Worm (Caenorhabditis elegans): ENCODE results near the gene R02E12.4.

R02E12.4 gene

ce11 chrX:4005014-4005413, at the start of gene R02E12.4:
Gene R02E12.4 (plus strand): TSS chrX:4005314.
- TF ChIP-seq hlh-13 (GFP tag; optimal IDR thresholded peaks at IDR 0.05) (no peak), ets-4 (tag; optimal IDR thresholded peaks at IDR 0.05) (no peak)

ce11 chrX:3957475-3958204, 47.5 kb upstream of the R02E12.4 start:
- TF ChIP-seq ref-2 (tag; optimal IDR thresholded peaks at IDR 0.05) (no peak), unc-42 (tag; optimal IDR thresholded peaks at IDR 0.05) (peak; percentile 99), ceh-31 (tag; optimal IDR thresholded peaks at IDR 0.05) (peak; percentile 47)

ce11 chrX:3958252-3958651, 46.9 kb upstream of the R02E12.4 start, which contains the start of gene lin-18:
Gene lin-18 (plus strand): TSS chrX:3958552.
- peak; percentile 11 for TF ChIP-seq unc-55 (GFP tag; optimal IDR thresholded peaks at IDR 0.05)
- no peak for TF ChIP-seq ceh-19 (GFP tag; optimal IDR thresholded peaks at IDR 0.05)

- no peak for TF ChIP-seq lin-11 (tag; optimal IDR thresholded peaks at IDR 0.05)
- TF ChIP-seq pat-9 (tag; optimal IDR thresholded peaks at IDR 0.05), result no peak
- peak; percentile 78 for TF ChIP-seq unc-55 (GFP tag; optimal IDR thresholded peaks at IDR 0.05)
- TF ChIP-seq ama-1 (optimal IDR thresholded peaks at IDR 0.05), result no peak
- TF ChIP-seq ceh-9 (tag; optimal IDR thresholded peaks at IDR 0.05), result no peak
Measured at ce11 chrX:3959221-3959620, 45.9 kb upstream of the R02E12.4 start.

ce11 chrX:3960345-3960744, 44.8 kb upstream of the R02E12.4 start:
- TF ChIP-seq nfya-1 (tag; optimal IDR thresholded peaks at IDR 0.05) (no peak), unc-55 (GFP tag; optimal IDR thresholded peaks at IDR 0.05) (peak; percentile 75)

- no peak for TF ChIP-seq ceh-2 (tag; optimal IDR thresholded peaks at IDR 0.05)
- no peak for TF ChIP-seq C08G9.2 (tag; optimal IDR thresholded peaks at IDR 0.05)
- TF ChIP-seq ceh-24 (tag; optimal IDR thresholded peaks at IDR 0.05), result no peak
- no peak for TF ChIP-seq ceh-18 (tag; optimal IDR thresholded peaks at IDR 0.05)
- TF ChIP-seq ttx-3 (tag; optimal IDR thresholded peaks at IDR 0.05), result no peak
- TF ChIP-seq elt-2 (tag; optimal IDR thresholded peaks at IDR 0.05), result no peak
- no peak for TF ChIP-seq pax-1 (tag; optimal IDR thresholded peaks at IDR 0.05)
- no peak for TF ChIP-seq nfya-1 (tag; optimal IDR thresholded peaks at IDR 0.05)
- TF ChIP-seq Y22D7AL.16 (tag; optimal IDR thresholded peaks at IDR 0.05), result no peak
- no peak for TF ChIP-seq ceh-31 (tag; optimal IDR thresholded peaks at IDR 0.05)
- no peak for TF ChIP-seq rnt-1 (tag; optimal IDR thresholded peaks at IDR 0.05)
- TF ChIP-seq ceh-30 (tag; optimal IDR thresholded peaks at IDR 0.05), result no peak
- no peak for TF ChIP-seq K09A11.1 (tag; optimal IDR thresholded peaks at IDR 0.05; ENCODE audit: insufficient read depth)
- no peak for TF ChIP-seq ceh-45 (GFP tag; IDR thresholded peaks at IDR 0.05)
- no peak for TF ChIP-seq hlh-8 (tag; optimal IDR thresholded peaks at IDR 0.05)
Measured at ce11 chrX:3966332-3966731, 38.8 kb upstream of the R02E12.4 start, which contains the start of gene C16B8.2. Gene C16B8.2 (minus strand): TSS chrX:3966432.

ce11 chrX:3968209-3968960, 36.7 kb upstream of the R02E12.4 start, which contains the start of gene C16B8.3:
Gene C16B8.3 (minus strand): TSS chrX:3968634.
- TF ChIP-seq mec-3 (tag; optimal IDR thresholded peaks at IDR 0.05; ENCODE audit: borderline replicate concordance), result no peak
- no peak for TF ChIP-seq eyg-1 (tag; optimal IDR thresholded peaks at IDR 0.05)
- TF ChIP-seq ceh-9 (tag; optimal IDR thresholded peaks at IDR 0.05), result no peak
- peak; percentile 28 for TF ChIP-seq elt-2 (tag; optimal IDR thresholded peaks at IDR 0.05)
- no peak for TF ChIP-seq ahr-1 (tag; optimal IDR thresholded peaks at IDR 0.05)
- TF ChIP-seq lim-6 (tag; optimal IDR thresholded peaks at IDR 0.05), result no peak
- no peak for TF ChIP-seq zip-5 (tag; optimal IDR thresholded peaks at IDR 0.05)

Measured in whole organism, late embryonic.